Worm (Caenorhabditis elegans): Measurements from ENCODE around the gene tre-3.

DNA sequence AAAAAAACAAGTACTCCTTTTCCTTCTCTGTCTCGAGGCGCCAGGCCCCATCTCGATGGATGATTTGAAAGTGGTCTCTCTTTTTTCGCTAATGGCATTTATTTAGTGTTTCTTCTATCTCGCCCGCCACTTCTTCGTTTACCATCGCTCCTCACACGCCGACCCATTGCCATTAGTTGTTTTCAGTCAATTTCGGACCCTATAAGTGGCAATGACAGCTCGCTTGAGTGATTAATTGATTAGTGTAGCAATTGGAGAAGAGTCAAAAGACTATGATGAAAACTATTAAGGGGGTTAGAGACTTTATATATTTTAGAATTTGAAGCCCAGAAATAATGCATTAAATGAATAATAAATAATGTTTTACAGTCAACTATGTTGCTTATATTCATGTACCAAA, 9.3 kb downstream of the tre-3 start:
- TF ChIP-seq egl-27 (tag; optimal IDR thresholded peaks at IDR 0.05) (no peak), elt-1 (tag; optimal IDR thresholded peaks at IDR 0.05) (no peak), ztf-11 (tag; optimal IDR thresholded peaks at IDR 0.05) (no peak), pha-4 (tag; optimal IDR thresholded peaks at IDR 0.05) (no peak), fkh-10 (GFP tag; optimal IDR thresholded peaks at IDR 0.05) (no peak), daf-12 (tag; optimal IDR thresholded peaks at IDR 0.05) (no peak), mdl-1 (tag; optimal IDR thresholded peaks at IDR 0.05) (no peak), nhr-77 (tag; optimal IDR thresholded peaks at IDR 0.05) (no peak), nhr-28 (tag; optimal IDR thresholded peaks at IDR 0.05) (no peak), nhr-11 (tag; optimal IDR thresholded peaks at IDR 0.05) (no peak), aly-2 (tag; optimal IDR thresholded peaks at IDR 0.05) (no peak), unc-62 (GFP tag; optimal IDR thresholded peaks at IDR 0.05) (no peak)
